Fruit fly (Drosophila melanogaster) whole organism, wandering third instar larva: Measurements from ENCODE around the gene axed.

ENCODE experiments used
- Abd-B ChIP-seq: fragments of >200 bp; optimal IDR thresholded peaks from 2 replicates; lab custom pipeline; 2017; ENCODE audit warnings: missing biosample characterization, missing genetic modification characterization
- CG32264 ChIP-seq: fragments of 200-800 bp; sonication (Bioruptor generic); optimal IDR thresholded peaks from 2 replicates; lab custom pipeline; 2016; ENCODE audit warnings: missing biosample characterization, missing genetic modification characterization
- CG9705 ChIP-seq: fragments of 200-800 bp; sonication (Bioruptor generic); optimal IDR thresholded peaks from 2 replicates; lab custom pipeline; 2018; ENCODE audit warnings: missing biosample characterization, mild to moderate bottlenecking, missing genetic modification characterization
- CrebA ChIP-seq: fragments of 200-800 bp; sonication (Bioruptor generic); optimal IDR thresholded peaks from 2 replicates; lab custom pipeline; 2016; ENCODE audit warnings: missing biosample characterization, mild to moderate bottlenecking, missing genetic modification characterization, borderline replicate concordance
- Dfd ChIP-seq: fragments of >200 bp; optimal IDR thresholded peaks from 2 replicates; lab custom pipeline; 2017; ENCODE audit warnings: missing biosample characterization, missing genetic modification characterization
- Dif ChIP-seq: fragments of 200-275, 200-300 bp; sonication (Bioruptor generic); optimal IDR thresholded peaks from 2 replicates; lab custom pipeline; 2018; ENCODE audit warnings: missing biosample characterization, missing genetic modification characterization; ENCODE audit not compliant: partially characterized antibody
- GATAd ChIP-seq: sonication (Bioruptor generic); optimal IDR thresholded peaks from 2 replicates; lab custom pipeline; 2016; ENCODE audit warnings: missing biosample characterization, missing genetic modification characterization
- HLH106 ChIP-seq: fragments of 200-800 bp; optimal IDR thresholded peaks from 3 replicates; lab custom pipeline; 2019; ENCODE audit warnings: missing biosample characterization, mild to moderate bottlenecking, missing genetic modification characterization, moderate library complexity
- Hnf4 ChIP-seq: fragments of 200-800 bp; sonication (Bioruptor generic); optimal IDR thresholded peaks from 2 replicates; lab custom pipeline; 2016; ENCODE audit warnings: missing biosample characterization, mild to moderate bottlenecking, missing genetic modification characterization
- Hr78 ChIP-seq: fragments of >200 bp; optimal IDR thresholded peaks from 2 replicates; lab custom pipeline; 2017; ENCODE audit warnings: missing biosample characterization, missing genetic modification characterization
- Hr83 ChIP-seq: fragments of 200-300 bp; sonication (Bioruptor generic); optimal IDR thresholded peaks from 2 replicates; lab custom pipeline; 2016; ENCODE audit warnings: missing biosample characterization, mild to moderate bottlenecking, missing genetic modification characterization, moderate library complexity; ENCODE audit not compliant: poor library complexity, severe bottlenecking
- Jra ChIP-seq: sonication (Bioruptor generic); optimal IDR thresholded peaks from 2 replicates; lab custom pipeline; 2016; ENCODE audit warnings: missing biosample characterization, missing genetic modification characterization
- Mio ChIP-seq: sonication (Bioruptor generic); optimal IDR thresholded peaks from 2 replicates; lab custom pipeline; 2016; ENCODE audit warnings: missing biosample characterization, missing genetic modification characterization
- Myc ChIP-seq: fragments of >200 bp; optimal IDR thresholded peaks from 2 replicates; lab custom pipeline; 2017
- N ChIP-seq: fragments of >200 bp; optimal IDR thresholded peaks from 2 replicates; lab custom pipeline; 2018; ENCODE audit warnings: missing biosample characterization, missing external identifiers, missing genetic modification characterization
- OdsH ChIP-seq: fragments of 200-800 bp; sonication (Bioruptor generic); optimal IDR thresholded peaks from 2 replicates; lab custom pipeline; 2016; ENCODE audit warnings: missing biosample characterization, mild to moderate bottlenecking, missing genetic modification characterization
- Rel ChIP-seq, 2 experiments: fragments of 200-800 bp; sonication (Bioruptor generic) in 1 of 2; optimal IDR thresholded peaks; 2 replicates in 1 of 2; 3 replicates in 1 of 2; lab custom pipeline; 2016 to 2019; ENCODE audit warnings: mild to moderate bottlenecking in 2 of 2, missing biosample characterization in 2 of 2, missing genetic modification characterization in 2 of 2, moderate library complexity in 1 of 2
- Sp1 ChIP-seq: fragments of 200-800 bp; sonication (Bioruptor generic); optimal IDR thresholded peaks from 3 replicates; lab custom pipeline; 2019; ENCODE audit warnings: missing biosample characterization, mild to moderate bottlenecking, missing genetic modification characterization, moderate library complexity
- Vsx2 ChIP-seq: fragments of 200-300, 225-300 bp; sonication (Bioruptor generic); optimal IDR thresholded peaks from 2 replicates; lab custom pipeline; 2018; ENCODE audit warnings: missing biosample characterization, missing genetic modification characterization; ENCODE audit not compliant: partially characterized antibody
- br ChIP-seq: fragments of 200-800 bp; sonication (Bioruptor generic); optimal IDR thresholded peaks from 2 replicates; lab custom pipeline; 2016; ENCODE audit warnings: missing biosample characterization, missing genetic modification characterization
- brk ChIP-seq: fragments of 200-800 bp; sonication (Bioruptor generic); optimal IDR thresholded peaks from 2 replicates; lab custom pipeline; 2016; ENCODE audit warnings: missing biosample characterization, mild to moderate bottlenecking, missing genetic modification characterization
- dl ChIP-seq, 2 experiments: fragments of 175-275, 200-275 bp in 1 of 2; fragments of 200-275 bp in 1 of 2; sonication (Bioruptor generic); optimal IDR thresholded peaks; lab custom pipeline; 2018; ENCODE audit warnings: mild to moderate bottlenecking in 2 of 2, missing biosample characterization in 2 of 2, missing genetic modification characterization in 2 of 2, moderate library complexity in 2 of 2; ENCODE audit not compliant: partially characterized antibody in 2 of 2, insufficient read depth in 1 of 2
- dmrt93B ChIP-seq: fragments of 200-800 bp; sonication (Bioruptor generic); optimal IDR thresholded peaks from 2 replicates; lab custom pipeline; 2018; ENCODE audit warnings: missing biosample characterization, mild to moderate bottlenecking, missing genetic modification characterization
- dsf ChIP-seq: sonication (Bioruptor generic); optimal IDR thresholded peaks from 2 replicates; lab custom pipeline; 2016; ENCODE audit warnings: missing biosample characterization, missing genetic modification characterization, borderline replicate concordance
- ey ChIP-seq: fragments of 200-800 bp; sonication (Bioruptor generic); optimal IDR thresholded peaks from 2 replicates; lab custom pipeline; 2016; ENCODE audit warnings: missing biosample characterization, missing genetic modification characterization
- foxo ChIP-seq, 2 experiments: fragments of 200-800 bp; sonication (Bioruptor generic); optimal IDR thresholded peaks; 2 replicates in 1 of 2; 3 replicates in 1 of 2; lab custom pipeline; 2016 to 2017; ENCODE audit warnings: missing biosample characterization in 2 of 2, missing genetic modification characterization in 2 of 2
- fru ChIP-seq: fragments of 200-800 bp; sonication (Bioruptor generic); optimal IDR thresholded peaks from 3 replicates; lab custom pipeline; 2016; ENCODE audit warnings: missing biosample characterization, mild to moderate bottlenecking, missing genetic modification characterization
- h ChIP-seq: fragments of 200-800 bp; sonication (Bioruptor generic); optimal IDR thresholded peaks from 3 replicates; lab custom pipeline; 2016; ENCODE audit warnings: missing biosample characterization, mild to moderate bottlenecking, missing genetic modification characterization
- jim ChIP-seq: fragments of 175-275, 200-325 bp; sonication (Bioruptor generic); optimal IDR thresholded peaks from 2 replicates; lab custom pipeline; 2016; ENCODE audit warnings: missing biosample characterization, mild to moderate bottlenecking, missing genetic modification characterization
- lola ChIP-seq: fragments of >200 bp; optimal IDR thresholded peaks from 2 replicates; lab custom pipeline; 2017; ENCODE audit warnings: missing biosample characterization, missing genetic modification characterization
- pan ChIP-seq: fragments of >200 bp; optimal IDR thresholded peaks from 2 replicates; lab custom pipeline; 2017
- psq ChIP-seq: fragments of 200-800 bp; sonication (Bioruptor generic); optimal IDR thresholded peaks from 3 replicates; lab custom pipeline; 2017; ENCODE audit warnings: missing biosample characterization, mild to moderate bottlenecking, missing genetic modification characterization, moderate library complexity
- rgr ChIP-seq: fragments of 200-800 bp; sonication (Bioruptor generic); optimal IDR thresholded peaks from 3 replicates; lab custom pipeline; 2016; ENCODE audit warnings: missing biosample characterization, mild to moderate bottlenecking, missing genetic modification characterization
- sage ChIP-seq: fragments of 200-800 bp; sonication (Bioruptor generic); optimal IDR thresholded peaks from 2 replicates; lab custom pipeline; 2016; ENCODE audit warnings: missing biosample characterization, mild to moderate bottlenecking, missing genetic modification characterization
- sv ChIP-seq: fragments of 200-800 bp; sonication (Bioruptor generic); optimal IDR thresholded peaks from 3 replicates; lab custom pipeline; 2016; ENCODE audit warnings: missing biosample characterization, missing genetic modification characterization
- tai ChIP-seq: sonication (Bioruptor generic); optimal IDR thresholded peaks from 2 replicates; lab custom pipeline; 2016; ENCODE audit warnings: missing biosample characterization, missing genetic modification characterization
- usp ChIP-seq: fragments of >200 bp; optimal IDR thresholded peaks from 2 replicates; lab custom pipeline; 2017; ENCODE audit warnings: missing biosample characterization, missing genetic modification characterization
- woc ChIP-seq: sonication (Bioruptor generic); optimal IDR thresholded peaks from 2 replicates; lab custom pipeline; 2016; ENCODE audit warnings: missing biosample characterization, mild to moderate bottlenecking, missing genetic modification characterization

axed gene

DNA sequence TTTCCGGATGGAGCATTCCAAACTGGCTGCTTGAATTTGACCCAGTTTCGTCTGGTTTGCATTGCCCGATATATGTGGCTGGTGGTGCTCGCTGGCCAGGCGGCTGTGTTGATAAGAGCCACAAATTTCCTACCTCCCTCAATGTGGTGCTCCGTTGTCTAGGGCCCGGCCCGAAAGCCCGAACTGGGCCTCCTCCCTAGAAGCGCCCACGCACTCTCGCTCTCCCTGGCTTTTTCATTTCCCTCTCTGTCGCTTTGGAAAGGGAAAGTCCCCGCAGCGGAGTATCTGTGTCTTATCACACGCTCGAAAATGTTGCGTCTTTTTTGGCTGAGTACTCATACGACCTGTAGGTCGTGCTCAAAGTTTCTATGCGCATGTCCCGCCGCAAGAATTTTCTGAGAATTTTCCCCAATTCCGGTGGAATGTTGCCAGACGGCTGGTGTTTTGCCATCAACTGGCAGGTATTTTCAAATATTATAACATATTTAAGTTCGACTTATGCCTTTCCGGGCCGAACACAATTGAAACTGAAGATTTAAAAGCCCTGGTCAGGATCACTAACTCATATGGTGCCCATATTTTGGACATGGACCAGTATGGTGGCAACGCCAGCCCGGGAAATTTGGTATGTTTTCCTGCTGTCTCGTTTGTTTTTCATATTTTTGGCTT, at the start of gene axed:
Gene axed (plus strand): TSS at position 442 of the 669 bp plus-strand sequence.
- TF ChIP-seq Rel (GFP tag; optimal IDR thresholded peaks at IDR 0.05; lab: Kevin White, UChicago) (no peak), Rel (tag; optimal IDR thresholded peaks at IDR 0.05; lab: Kevin White, UChicago) (peak; percentile 27), GATAd (GFP tag; lab: Kevin White, UChicago) (no peak)

DNA sequence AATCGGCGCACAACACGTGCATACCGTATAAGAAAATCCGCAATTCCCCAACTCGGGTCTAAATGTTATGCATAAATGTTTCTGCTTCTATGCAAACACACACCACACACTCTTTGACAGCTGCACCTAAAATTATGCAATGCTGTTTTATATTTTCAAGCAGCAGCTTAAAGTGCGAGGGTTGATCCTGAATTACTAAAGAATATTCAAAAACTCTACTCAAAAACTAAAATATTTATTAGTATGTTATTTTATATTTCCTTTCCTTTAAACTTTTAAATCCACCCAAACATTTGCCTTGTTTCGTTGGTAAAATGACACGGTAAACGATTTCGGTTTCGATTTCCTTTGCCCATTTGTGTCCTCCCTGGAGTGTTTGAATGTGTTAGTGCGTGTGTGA, 48.1 kb upstream of the axed start:
- TF ChIP-seq CG32264 (GFP tag; lab: Kevin White, UChicago) (no peak), rgr (GFP tag; lab: Kevin White, UChicago) (no peak), HLH106 (no peak), Abd-B (GFP tag; lab: Kevin White, UChicago) (no peak), Jra (no peak)

DNA sequence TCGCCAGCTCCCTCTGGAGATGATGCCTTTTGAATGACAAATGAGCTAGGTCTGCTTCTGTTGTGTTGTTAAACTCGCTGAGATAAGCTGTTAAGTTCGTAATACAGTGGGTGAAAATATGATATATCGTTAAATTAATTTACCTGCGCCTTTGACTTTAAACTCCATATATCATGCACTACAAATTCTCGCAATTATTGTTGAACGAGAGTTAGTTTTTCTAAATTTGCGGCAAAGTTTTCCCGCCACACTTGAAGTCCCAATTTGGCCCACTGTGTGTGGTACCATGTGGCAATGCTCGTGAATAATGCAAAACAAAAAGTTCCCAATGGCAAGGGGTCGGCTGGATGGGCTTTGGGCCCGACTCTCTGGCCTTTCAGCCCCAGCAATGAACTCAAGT, 32.4 kb upstream of the axed start:
- TF ChIP-seq ey (GFP tag; lab: Kevin White, UChicago): peak; percentile 60
- no peak for TF ChIP-seq Hr83 (GFP tag; lab: Kevin White, UChicago)
- TF ChIP-seq OdsH (GFP tag; lab: Kevin White, UChicago): peak; percentile 30
- TF ChIP-seq tai (GFP tag; lab: Kevin White, UChicago): no peak
- no peak for TF ChIP-seq CrebA
- TF ChIP-seq sage (GFP tag; lab: Kevin White, UChicago): no peak
- peak; percentile 44 for TF ChIP-seq HLH106
- TF ChIP-seq brk: no peak
- TF ChIP-seq br: peak; percentile 31
- no peak for TF ChIP-seq psq (GFP tag; lab: Kevin White, UChicago)
- TF ChIP-seq CG9705 (GFP tag; lab: Kevin White, UChicago): no peak
- TF ChIP-seq Mio: no peak
- no peak for TF ChIP-seq lola
- no peak for TF ChIP-seq CG32264 (GFP tag; lab: Kevin White, UChicago)
- no peak for TF ChIP-seq dsf
- peak; percentile 24 for TF ChIP-seq Sp1 (GFP tag; lab: Kevin White, UChicago)
- TF ChIP-seq jim (GFP tag; lab: Kevin White, UChicago): no peak
- TF ChIP-seq Hr78 (GFP tag; lab: Kevin White, UChicago): no peak
- peak; percentile 23 for TF ChIP-seq dmrt93B (GFP tag; lab: Kevin White, UChicago)
- peak; percentile 48 for TF ChIP-seq fru (GFP tag; lab: Kevin White, UChicago)
- TF ChIP-seq GATAd (GFP tag; lab: Kevin White, UChicago): no peak
- no peak for TF ChIP-seq Rel (GFP tag; optimal IDR thresholded peaks at IDR 0.05; lab: Kevin White, UChicago)
- TF ChIP-seq Rel (tag; optimal IDR thresholded peaks at IDR 0.05; lab: Kevin White, UChicago): no peak
- peak; percentile 38 for TF ChIP-seq rgr (GFP tag; lab: Kevin White, UChicago)
- TF ChIP-seq N (GFP tag; lab: Kevin White, UChicago): no peak
- no peak for TF ChIP-seq woc (GFP tag; lab: Kevin White, UChicago)
- no peak for TF ChIP-seq pan (lab: Kevin White, UChicago)
- TF ChIP-seq usp (GFP tag; lab: Kevin White, UChicago): no peak
- TF ChIP-seq Abd-B (GFP tag; lab: Kevin White, UChicago): no peak
- TF ChIP-seq Vsx2 (GFP tag; lab: Kevin White, UChicago): no peak
- TF ChIP-seq Myc (lab: Kevin White, UChicago): no peak
- TF ChIP-seq h (GFP tag; lab: Kevin White, UChicago): peak; percentile 38
- TF ChIP-seq foxo (GFP tag; optimal IDR thresholded peaks at IDR 0.05; lab: Kevin White, UChicago): peak in 1 of 2 experiments; percentile 32
- no peak for TF ChIP-seq Dif (GFP tag; lab: Kevin White, UChicago)
- TF ChIP-seq dl (GFP tag; optimal IDR thresholded peaks at IDR 0.05; lab: Kevin White, UChicago; ENCODE audit: insufficient read depth in 1 of 2, partially characterized antibody in 2 of 2): no peak
- TF ChIP-seq sv (GFP tag; lab: Kevin White, UChicago): no peak
- no peak for TF ChIP-seq Hnf4 (GFP tag; lab: Kevin White, UChicago)
- TF ChIP-seq Jra: no peak
- no peak for TF ChIP-seq Dfd (GFP tag; lab: Kevin White, UChicago)
